Fruit fly (Drosophila melanogaster): ENCODE data around the gene CG4914.

Gene CG4914

dm6 chr3L:14678097-14678679 lies at the start of gene CG4914:
Gene CG4914 (minus strand): TSS chr3L:14678147.
- TF ChIP-seq gl (tag; optimal IDR thresholded peaks at IDR 0.05) = no peak
- peak; percentile 44; the same call in 1 of the 2 replicates for TF ChIP-seq Ets98B (GFP tag; IDR thresholded peaks at IDR 0.05)
- peak; percentile 79 for TF ChIP-seq CG17806 (tag; optimal IDR thresholded peaks at IDR 0.05)
- peak; percentile 86 for TF ChIP-seq CG9948 (tag; optimal IDR thresholded peaks at IDR 0.05)
- peak; percentile 62 for TF ChIP-seq Pif1A (GFP tag; optimal IDR thresholded peaks at IDR 0.05)
- peak; percentile 66; the same call in 1 of the 2 replicates for TF ChIP-seq CG32121 (GFP tag; IDR thresholded peaks at IDR 0.05)
- TF ChIP-seq CG14655 (GFP tag; optimal IDR thresholded peaks at IDR 0.05) = peak; percentile 96
- peak; percentile 44 for TF ChIP-seq Pif1B (GFP tag; optimal IDR thresholded peaks at IDR 0.05)
- no peak for TF ChIP-seq EcR (GFP tag; optimal IDR thresholded peaks at IDR 0.05)
- TF ChIP-seq CG8301 (tag; optimal IDR thresholded peaks at IDR 0.05) = peak; percentile 94
- TF ChIP-seq CG8159 (tag; optimal IDR thresholded peaks at IDR 0.05) = peak; percentile 64
- TF ChIP-seq fd96Ca (GFP tag; IDR thresholded peaks at IDR 0.05) = 0 out of 3 replicates have a peak, but pooled peaks have one; percentile 40
- peak; percentile 88 for TF ChIP-seq Snoo (tag; optimal IDR thresholded peaks at IDR 0.05)
- peak; percentile 77 for TF ChIP-seq CG4496 (GFP tag; IDR thresholded peaks at IDR 0.05)
- peak; percentile 80 for TF ChIP-seq D1 (tag; optimal IDR thresholded peaks at IDR 0.05)
- no peak for TF ChIP-seq CG10348 (GFP tag; IDR thresholded peaks at IDR 0.05)
- peak; percentile 72 for TF ChIP-seq CG15710 (tag; optimal IDR thresholded peaks at IDR 0.05)
- TF ChIP-seq CG12605 (GFP tag; IDR thresholded peaks at IDR 0.05) = peak; percentile 35; the same call in 1 of the 2 replicates
- peak; percentile 51 for TF ChIP-seq rn (GFP tag; IDR thresholded peaks at IDR 0.05)
- no peak for TF ChIP-seq CG13204 (GFP tag; optimal IDR thresholded peaks at IDR 0.05)
- TF ChIP-seq CG34367 (tag; optimal IDR thresholded peaks at IDR 0.05) = peak; percentile 67

- TF ChIP-seq CG14655 (GFP tag; optimal IDR thresholded peaks at IDR 0.05) (no peak), CG15710 (tag; optimal IDR thresholded peaks at IDR 0.05) (no peak), Ets98B (GFP tag; IDR thresholded peaks at IDR 0.05) (no peak), EcR (GFP tag; optimal IDR thresholded peaks at IDR 0.05) (no peak), CG4496 (GFP tag; IDR thresholded peaks at IDR 0.05) (no peak), Pif1A (GFP tag; optimal IDR thresholded peaks at IDR 0.05) (no peak), rn (GFP tag; IDR thresholded peaks at IDR 0.05) (no peak), CG8159 (tag; optimal IDR thresholded peaks at IDR 0.05) (no peak)
These were observed 34.9 kb upstream of the CG4914 start for dm6 chr3L:14712799-14713198.

DNA sequence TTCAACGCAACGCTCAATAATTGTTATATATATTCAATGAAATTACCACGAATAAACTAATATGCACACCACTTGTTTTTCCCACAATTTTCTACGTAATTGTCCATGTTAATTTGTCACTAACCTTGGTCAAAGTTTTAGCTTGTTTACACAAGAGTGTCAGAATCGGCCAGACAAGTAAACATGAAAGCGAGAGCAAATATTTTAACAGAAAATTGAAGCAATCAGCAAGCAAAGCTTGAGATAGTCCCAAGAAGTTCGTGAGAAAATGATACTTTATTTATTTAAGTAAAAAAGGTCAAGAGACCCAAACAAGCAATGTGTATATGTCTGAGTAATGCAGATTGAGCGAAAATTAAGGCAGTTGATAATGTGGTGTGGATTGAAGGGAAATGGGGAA lies 30.1 kb upstream of the CG4914 start:
- TF ChIP-seq CG13204 (GFP tag; optimal IDR thresholded peaks at IDR 0.05) = no peak
- peak; percentile 41 for TF ChIP-seq Pif1A (GFP tag; optimal IDR thresholded peaks at IDR 0.05)

dm6 chr3L:14706461-14706880 lies 28.5 kb upstream of the CG4914 start:
- no peak for TF ChIP-seq CG17806 (tag; optimal IDR thresholded peaks at IDR 0.05)
- TF ChIP-seq Snoo (tag; optimal IDR thresholded peaks at IDR 0.05) = no peak
- no peak for TF ChIP-seq D1 (tag; optimal IDR thresholded peaks at IDR 0.05)
- no peak for TF ChIP-seq gl (tag; optimal IDR thresholded peaks at IDR 0.05)
- peak; percentile 41 for TF ChIP-seq Pif1B (GFP tag; optimal IDR thresholded peaks at IDR 0.05)
- peak; percentile 18 for TF ChIP-seq Pif1A (GFP tag; optimal IDR thresholded peaks at IDR 0.05)
- TF ChIP-seq CG12605 (GFP tag; IDR thresholded peaks at IDR 0.05) = peak; percentile 94
- no peak for TF ChIP-seq EcR (GFP tag; optimal IDR thresholded peaks at IDR 0.05)
- TF ChIP-seq CG34367 (tag; optimal IDR thresholded peaks at IDR 0.05) = no peak
- no peak for TF ChIP-seq CG32121 (GFP tag; IDR thresholded peaks at IDR 0.05)

dm6 chr3L:14705164-14705563 lies 27.2 kb upstream of the CG4914 start, which contains the start of gene CG13476:
Gene CG13476 (plus strand): TSS chr3L:14705464.
- no peak for TF ChIP-seq rn (GFP tag; IDR thresholded peaks at IDR 0.05)
- no peak for TF ChIP-seq Pif1B (GFP tag; optimal IDR thresholded peaks at IDR 0.05)
- TF ChIP-seq CG17806 (tag; optimal IDR thresholded peaks at IDR 0.05) = no peak
- no peak for TF ChIP-seq CG14655 (GFP tag; optimal IDR thresholded peaks at IDR 0.05)
- TF ChIP-seq fd96Ca (GFP tag; IDR thresholded peaks at IDR 0.05) = no peak
- no peak for TF ChIP-seq D1 (tag; optimal IDR thresholded peaks at IDR 0.05)
- no peak for TF ChIP-seq CG12605 (GFP tag; IDR thresholded peaks at IDR 0.05)
- no peak for TF ChIP-seq CG8159 (tag; optimal IDR thresholded peaks at IDR 0.05)
- TF ChIP-seq CG34367 (tag; optimal IDR thresholded peaks at IDR 0.05) = no peak
- TF ChIP-seq CG4496 (GFP tag; IDR thresholded peaks at IDR 0.05) = no peak
- TF ChIP-seq Snoo (tag; optimal IDR thresholded peaks at IDR 0.05) = no peak
- no peak for TF ChIP-seq CG13204 (GFP tag; optimal IDR thresholded peaks at IDR 0.05)

- TF ChIP-seq CG8159 (tag; optimal IDR thresholded peaks at IDR 0.05) (no peak), Pif1A (GFP tag; optimal IDR thresholded peaks at IDR 0.05) (no peak), CG8301 (tag; optimal IDR thresholded peaks at IDR 0.05) (no peak), CG14655 (GFP tag; optimal IDR thresholded peaks at IDR 0.05) (no peak), CG9948 (tag; optimal IDR thresholded peaks at IDR 0.05) (no peak), rn (GFP tag; IDR thresholded peaks at IDR 0.05) (no peak), CG15710 (tag; optimal IDR thresholded peaks at IDR 0.05) (no peak), CG10348 (GFP tag; IDR thresholded peaks at IDR 0.05) (no peak), fd96Ca (GFP tag; IDR thresholded peaks at IDR 0.05) (no peak), Ets98B (GFP tag; IDR thresholded peaks at IDR 0.05) (no peak), D1 (tag; optimal IDR thresholded peaks at IDR 0.05) (no peak)
These were observed 23.6 kb upstream of the CG4914 start, which contains the start of gene CG17177 for dm6 chr3L:14701578-14701977. Gene CG17177 (minus strand): TSS chr3L:14701678.
